Fruit fly (Drosophila melanogaster): ENCODE results near the gene gfzf.

The gfzf gene

dm6 chr3R:7111206-7111858 lies 39.4 kb downstream of the gfzf start:
- TF ChIP-seq dac (GFP tag; optimal IDR thresholded peaks at IDR 0.05) (no peak), CG11902 (GFP tag; optimal IDR thresholded peaks at IDR 0.05) (no peak), CG16779 (tag; optimal IDR thresholded peaks at IDR 0.05) (no peak), CG11762 (GFP tag; optimal IDR thresholded peaks at IDR 0.05; ENCODE audit: insufficient read depth) (no peak), Smox (GFP tag; optimal IDR thresholded peaks at IDR 0.05) (no peak), svp (GFP tag) (no peak), Hr4 (GFP tag; optimal IDR thresholded peaks at IDR 0.05) (no peak), CG15336 (GFP tag; IDR thresholded peaks at IDR 0.05) (no peak), lz (GFP tag; optimal IDR thresholded peaks at IDR 0.05) (no peak), CG3919 (GFP tag; optimal IDR thresholded peaks at IDR 0.05) (no peak), salr (GFP tag; optimal IDR thresholded peaks at IDR 0.05) (no peak), Sox102F (GFP tag; optimal IDR thresholded peaks at IDR 0.05) (no peak), cyc (GFP tag; optimal IDR thresholded peaks at IDR 0.05) (no peak), Blimp-1 (GFP tag; optimal IDR thresholded peaks at IDR 0.05) (no peak), fkh (GFP tag; optimal IDR thresholded peaks at IDR 0.05) (no peak), Met (GFP tag; optimal IDR thresholded peaks at IDR 0.05) (no peak), CG3032 (tag; optimal IDR thresholded peaks at IDR 0.05) (no peak), Lpt (GFP tag; optimal IDR thresholded peaks at IDR 0.05) (no peak), CG31627 (GFP tag; optimal IDR thresholded peaks at IDR 0.05) (no peak), Eip75B (GFP tag; optimal IDR thresholded peaks at IDR 0.05) (no peak)

DNA sequence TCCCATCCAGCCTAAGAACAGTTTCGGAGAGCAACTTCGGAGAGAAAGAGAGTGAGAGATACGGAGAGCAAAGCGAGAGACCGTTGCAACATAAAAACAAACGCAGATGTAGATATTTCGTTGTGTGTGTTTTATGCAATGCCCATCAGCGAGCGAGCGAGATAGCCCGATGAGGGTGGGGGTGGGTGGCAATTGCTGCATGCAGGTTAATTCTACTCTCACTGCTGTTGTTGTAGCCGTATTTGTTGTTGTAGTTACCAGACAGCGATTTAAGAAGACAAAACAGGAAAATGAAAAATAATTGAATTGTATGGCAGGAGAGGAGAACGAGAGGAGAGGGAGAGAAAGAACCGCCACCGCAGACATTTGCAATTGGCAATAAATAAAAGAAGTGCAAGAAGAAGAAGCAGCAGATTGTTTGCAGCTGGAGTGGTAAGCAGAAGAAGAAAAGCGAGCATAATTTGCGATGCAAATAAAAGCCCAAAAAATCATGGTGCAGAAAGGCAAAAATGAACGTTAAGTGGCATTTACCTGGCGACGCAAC lies 40.9 kb downstream of the gfzf start:
- no peak for TF ChIP-seq fkh (GFP tag; optimal IDR thresholded peaks at IDR 0.05)
- TF ChIP-seq CG11902 (GFP tag; optimal IDR thresholded peaks at IDR 0.05) = no peak
- TF ChIP-seq cyc (GFP tag; optimal IDR thresholded peaks at IDR 0.05) = no peak
- TF ChIP-seq CG4318 (GFP tag; optimal IDR thresholded peaks at IDR 0.05) = no peak
- TF ChIP-seq Hr39 (GFP tag; optimal IDR thresholded peaks at IDR 0.05) = no peak
- TF ChIP-seq CG6808 (GFP tag; optimal IDR thresholded peaks at IDR 0.05) = peak; percentile 49
- TF ChIP-seq CG6276 (GFP tag; optimal IDR thresholded peaks at IDR 0.05) = peak; percentile 23
- TF ChIP-seq fd59A (GFP tag; optimal IDR thresholded peaks at IDR 0.05) = no peak
- TF ChIP-seq CG8119 (GFP tag; IDR thresholded peaks at IDR 0.05) = peak; percentile 31; the same call in 1 of the 3 replicates
- peak; percentile 64 for TF ChIP-seq dsx (GFP tag; optimal IDR thresholded peaks at IDR 0.05; ENCODE audit: poor library complexity, severe bottlenecking)
- no peak for TF ChIP-seq svp (GFP tag)
- no peak for TF ChIP-seq Hr4 (GFP tag; optimal IDR thresholded peaks at IDR 0.05)
- TF ChIP-seq OdsH (GFP tag; optimal IDR thresholded peaks at IDR 0.05) = no peak
- TF ChIP-seq ss (GFP tag; optimal IDR thresholded peaks at IDR 0.05) = peak in 1 of 2 experiments; percentile 44
- no peak for TF ChIP-seq Hr38 (GFP tag; optimal IDR thresholded peaks at IDR 0.05)
- TF ChIP-seq eg (GFP tag; IDR thresholded peaks at IDR 0.05) = no peak
- TF ChIP-seq CG6163 (GFP tag; IDR thresholded peaks at IDR 0.05) = no peak; the same call in 1 of the 3 replicates
- peak; percentile 16 for TF ChIP-seq CG3032 (tag; optimal IDR thresholded peaks at IDR 0.05)
- peak; percentile 17 for TF ChIP-seq spab (GFP tag; optimal IDR thresholded peaks at IDR 0.05)
- no peak for TF ChIP-seq CG34406 (GFP tag; optimal IDR thresholded peaks at IDR 0.05)
- TF ChIP-seq CG16779 (tag; optimal IDR thresholded peaks at IDR 0.05) = no peak
- TF ChIP-seq Lpt (GFP tag; optimal IDR thresholded peaks at IDR 0.05) = peak; percentile 24
- TF ChIP-seq Gug (GFP tag; IDR thresholded peaks at IDR 0.05) = no peak
- TF ChIP-seq CG1621 (tag; optimal IDR thresholded peaks at IDR 0.05) = no peak
- TF ChIP-seq CG6854 (GFP tag; optimal IDR thresholded peaks at IDR 0.05) = peak; percentile 87
- peak; percentile 47 for TF ChIP-seq Sox102F (GFP tag; optimal IDR thresholded peaks at IDR 0.05)
- TF ChIP-seq net (GFP tag; optimal IDR thresholded peaks at IDR 0.05) = no peak
- peak; percentile 74 for TF ChIP-seq Eip78C (GFP tag)
- peak; percentile 56 for TF ChIP-seq Blimp-1 (GFP tag; optimal IDR thresholded peaks at IDR 0.05)
- TF ChIP-seq vri (GFP tag; optimal IDR thresholded peaks at IDR 0.05) = peak; percentile 81
- TF ChIP-seq esn (GFP tag; optimal IDR thresholded peaks at IDR 0.05) = no peak
- no peak for TF ChIP-seq Met (GFP tag; optimal IDR thresholded peaks at IDR 0.05)
- TF ChIP-seq CG10669 (GFP tag; optimal IDR thresholded peaks at IDR 0.05) = no peak
- TF ChIP-seq Sox14 (GFP tag; optimal IDR thresholded peaks at IDR 0.05) = no peak
- TF ChIP-seq CG8632 (GFP tag; optimal IDR thresholded peaks at IDR 0.05) = no peak
- no peak for TF ChIP-seq Ets96B (tag; optimal IDR thresholded peaks at IDR 0.05)
- no peak for TF ChIP-seq dac (GFP tag; optimal IDR thresholded peaks at IDR 0.05)
- TF ChIP-seq CG8319 (GFP tag; optimal IDR thresholded peaks at IDR 0.05) = no peak
- no peak for TF ChIP-seq salr (GFP tag; optimal IDR thresholded peaks at IDR 0.05)
- no peak for TF ChIP-seq Smox (GFP tag; optimal IDR thresholded peaks at IDR 0.05)
- no peak for TF ChIP-seq acj6 (GFP tag; optimal IDR thresholded peaks at IDR 0.05)
